Worm (Caenorhabditis elegans) whole organism, L4 larva: ENCODE measurements around the gene R193.2.

Experiments
- F49E8.2 ChIP-seq: sonication (generic microtip); optimal IDR thresholded peaks from 2 replicates; lab custom pipeline; 2016; ENCODE audit warnings: missing compliant biosample characterization, mild to moderate bottlenecking, missing genetic modification characterization, borderline replicate concordance
- T20F7.1 ChIP-seq: fragments of 200-800 bp; sonication (Bioruptor generic); optimal IDR thresholded peaks from 2 replicates; lab custom pipeline; 2018; ENCODE audit warnings: mild to moderate bottlenecking, missing genetic modification characterization, missing compliant biosample characterization
- Y75B8A.6 ChIP-seq: fragments of 200-800 bp; sonication (Bioruptor generic); IDR thresholded peaks from 2 replicates; pipeline ENCODE4 v1.3.6; 2022; ENCODE audit warnings: missing genetic modification reagents, missing genetic modification characterization, missing compliant biosample characterization
- ZK546.5 ChIP-seq, 2 experiments: sonication (generic microtip); optimal IDR thresholded peaks; 2 replicates each; lab custom pipeline; 2017; ENCODE audit warnings: missing biosample characterization in 2 of 2, missing genetic modification characterization in 2 of 2
- aha-1 ChIP-seq: fragments of 150-350 bp; peaks from one replicate; lab custom pipeline; 2014; ENCODE audit warnings: missing biosample characterization, missing genetic modification characterization
- arid-1 ChIP-seq: fragments of 200-800 bp; sonication (Bioruptor generic); conservative IDR thresholded peaks from 2 replicates; pipeline ENCODE4 v1.3.6; 2022; ENCODE audit warnings: missing genetic modification reagents, missing genetic modification characterization, missing compliant biosample characterization
- ceh-32 ChIP-seq: sonication (generic microtip); optimal IDR thresholded peaks from 2 replicates; lab custom pipeline; 2016; ENCODE audit warnings: mild to moderate bottlenecking, missing genetic modification characterization, missing compliant biosample characterization; ENCODE audit not compliant: poor library complexity
- daf-16 ChIP-seq, 3 experiments: sonication (generic microtip); optimal IDR thresholded peaks; 2 replicates each; lab custom pipeline; 2016 to 2017; ENCODE audit warnings: missing genetic modification characterization in 3 of 3, missing genetic modification reagents in 3 of 3, mild to moderate bottlenecking in 2 of 3, missing compliant biosample characterization in 2 of 3, missing biosample characterization in 1 of 3, moderate library complexity in 1 of 3
- dmd-6 ChIP-seq: fragments of 200-800 bp; sonication (Bioruptor generic); IDR thresholded peaks from 2 replicates; pipeline ENCODE4 v1.3.6; 2022; ENCODE audit warnings: missing genetic modification reagents, missing genetic modification characterization, missing compliant biosample characterization
- dmd-8 ChIP-seq: fragments of 200-800 bp; sonication (Bioruptor generic); IDR thresholded peaks from 2 replicates; pipeline ENCODE4 v1.3.6; 2022; ENCODE audit warnings: missing genetic modification characterization, missing compliant biosample characterization
- dmd-9 ChIP-seq: fragments of 200-800 bp; sonication (Bioruptor generic); IDR thresholded peaks from 2 replicates; pipeline ENCODE4 v1.3.6; 2022; ENCODE audit warnings: missing genetic modification reagents, missing genetic modification characterization, missing compliant biosample characterization
- dve-1 ChIP-seq: sonication (generic microtip); optimal IDR thresholded peaks from 2 replicates; lab custom pipeline; 2017; ENCODE audit warnings: antibody characterized with exemption, mild to moderate bottlenecking, missing genetic modification characterization, missing compliant biosample characterization; ENCODE audit not compliant: insufficient read depth
- egl-27 ChIP-seq: sonication (generic microtip); optimal IDR thresholded peaks from 3 replicates; lab custom pipeline; 2017; ENCODE audit warnings: missing biosample characterization, missing genetic modification reagents, missing genetic modification characterization
- egl-43 ChIP-seq: fragments of 200-800 bp; sonication (Bioruptor generic); IDR thresholded peaks from 2 replicates; pipeline ENCODE4 v1.3.6; 2022; ENCODE audit warnings: missing genetic modification reagents, missing genetic modification characterization, missing compliant biosample characterization
- hlh-11 ChIP-seq: fragments of 200-800 bp; sonication (Bioruptor generic); optimal IDR thresholded peaks from 2 replicates; lab custom pipeline; 2018; ENCODE audit warnings: mild to moderate bottlenecking, missing genetic modification characterization, missing compliant biosample characterization
- hlh-30 ChIP-seq: sonication (generic microtip); optimal IDR thresholded peaks from 2 replicates; lab custom pipeline; 2017; ENCODE audit warnings: antibody characterized with exemption, mild to moderate bottlenecking, missing genetic modification characterization, missing compliant biosample characterization; ENCODE audit not compliant: insufficient read depth
- lsy-2 ChIP-seq, 2 experiments: fragments of 150-350 bp in 1 of 2; sonication (generic microtip) in 1 of 2; optimal IDR thresholded peaks; 2 replicates each; lab custom pipeline; 2014 to 2017; ENCODE audit warnings: missing biosample characterization in 2 of 2, missing genetic modification characterization in 2 of 2
- madf-9 ChIP-seq: fragments of 200-800 bp; sonication (Bioruptor generic); conservative IDR thresholded peaks from 2 replicates; pipeline ENCODE4 v1.3.6; 2022; ENCODE audit warnings: missing genetic modification reagents, missing genetic modification characterization, missing compliant biosample characterization
- mep-1 ChIP-seq: fragments of 150-350 bp; sonication (generic microtip); optimal IDR thresholded peaks from 3 replicates; lab custom pipeline; 2014; ENCODE audit warnings: missing biosample characterization, missing genetic modification characterization
- mxl-2 ChIP-seq: fragments of 200-800 bp; sonication (Bioruptor generic); conservative IDR thresholded peaks from 2 replicates; pipeline ENCODE4 v1.3.6; 2022; ENCODE audit warnings: missing genetic modification reagents, missing genetic modification characterization, missing compliant biosample characterization
- mxl-3 ChIP-seq: fragments of 200-800 bp; sonication (Bioruptor generic); optimal IDR thresholded peaks from 2 replicates; lab custom pipeline; 2018; ENCODE audit warnings: mild to moderate bottlenecking, missing genetic modification characterization, missing compliant biosample characterization
- nhr-11 ChIP-seq: fragments of 150-350 bp; optimal IDR thresholded peaks from 2 replicates; lab custom pipeline; 2014; ENCODE audit warnings: missing biosample characterization, missing genetic modification characterization
- nhr-28 ChIP-seq: fragments of 150-350 bp; optimal IDR thresholded peaks from 2 replicates; lab custom pipeline; 2014; ENCODE audit warnings: missing biosample characterization, missing genetic modification characterization
- nhr-42 ChIP-seq: fragments of 200-800 bp; sonication (Bioruptor generic); IDR thresholded peaks from 2 replicates; pipeline ENCODE4 v1.3.6; 2022; ENCODE audit warnings: missing genetic modification characterization, missing compliant biosample characterization
- nhr-48 ChIP-seq: sonication (generic microtip); optimal IDR thresholded peaks from 2 replicates; lab custom pipeline; 2016; ENCODE audit warnings: mild to moderate bottlenecking, missing genetic modification characterization, missing compliant biosample characterization
- nhr-6 ChIP-seq: fragments of 150-350 bp; optimal IDR thresholded peaks from 2 replicates; lab custom pipeline; 2014; ENCODE audit warnings: missing biosample characterization, missing genetic modification characterization
- nhr-77 ChIP-seq: fragments of 150-350 bp; optimal IDR thresholded peaks from 2 replicates; lab custom pipeline; 2014; ENCODE audit warnings: missing biosample characterization, missing genetic modification characterization
- php-3 ChIP-seq: fragments of 200-800 bp; sonication (Bioruptor generic); IDR thresholded peaks from 2 replicates; pipeline ENCODE4 v1.3.6; 2022; ENCODE audit warnings: missing genetic modification reagents, missing genetic modification characterization, missing compliant biosample characterization
- pqm-1 ChIP-seq: sonication (generic microtip); optimal IDR thresholded peaks from 2 replicates; lab custom pipeline; 2017; ENCODE audit warnings: missing biosample characterization, missing genetic modification characterization
- rbr-2 ChIP-seq: sonication (generic microtip); optimal IDR thresholded peaks from 2 replicates; lab custom pipeline; 2016; ENCODE audit warnings: missing genotype, missing genetic modification characterization, missing compliant biosample characterization
- tag-97 ChIP-seq: fragments of 200-800 bp; sonication (Bioruptor generic); IDR thresholded peaks from 2 replicates; pipeline ENCODE4 v1.3.6; 2022; ENCODE audit warnings: missing genetic modification characterization, missing compliant biosample characterization
- tra-1 ChIP-seq: fragments of 200-800 bp; sonication (Bioruptor generic); IDR thresholded peaks from 2 replicates; pipeline ENCODE4 v1.3.6; 2022; ENCODE audit warnings: missing genetic modification reagents, missing genetic modification characterization, missing compliant biosample characterization
- unc-62 ChIP-seq, 3 experiments: fragments of 150-350 bp in 1 of 3; sonication (generic microtip); optimal IDR thresholded peaks in 2 of 3; peaks in 1 of 3; 1 replicate in 1 of 3; 2 replicates in 2 of 3; lab custom pipeline; 2014 to 2017; ENCODE audit warnings: missing biosample characterization in 3 of 3, missing genetic modification characterization in 3 of 3, missing genetic modification reagents in 3 of 3, missing genotype in 1 of 3
- vab-7 ChIP-seq: fragments of 200-800 bp; sonication (Bioruptor generic); IDR thresholded peaks from 2 replicates; pipeline ENCODE4 v1.3.6; 2022; ENCODE audit warnings: missing genetic modification reagents, missing genetic modification characterization, missing compliant biosample characterization
- zfp-3 ChIP-seq: fragments of 200-800 bp; sonication (Bioruptor generic); conservative IDR thresholded peaks from 2 replicates; pipeline ENCODE4 v1.3.6; 2022; ENCODE audit warnings: missing genetic modification reagents, missing genetic modification characterization, missing compliant biosample characterization
- zip-2 ChIP-seq: fragments of 150-350 bp; optimal IDR thresholded peaks from 2 replicates; lab custom pipeline; 2014; ENCODE audit warnings: missing biosample characterization, missing genetic modification characterization

R193.2 gene

DNA sequence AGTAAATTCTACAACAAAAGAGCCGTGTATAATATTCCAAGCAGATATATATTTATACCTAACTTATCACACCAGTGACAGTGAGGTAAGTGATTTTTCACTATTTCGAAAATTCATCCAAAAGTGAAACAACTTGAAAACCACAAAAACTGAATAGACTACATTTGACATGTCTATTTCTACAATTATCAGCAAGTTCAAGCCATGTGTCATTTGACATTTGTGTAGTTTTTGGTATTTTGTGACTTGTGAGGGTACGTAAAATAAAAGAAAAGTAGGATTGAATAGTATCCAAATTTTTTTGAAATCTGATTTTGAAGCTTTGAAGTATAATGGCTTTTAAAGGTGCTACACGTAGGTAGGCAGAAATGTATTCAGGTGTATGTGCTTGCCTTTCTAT, 22.2 kb downstream of the R193.2 start:
- TF ChIP-seq zip-2 (no peak), rbr-2 (tag; lab: Kevin White, UChicago) (no peak), nhr-6 (tag; lab: Kevin White, UChicago) (peak; percentile 61), pqm-1 (tag; lab: Kevin White, UChicago) (peak; percentile 11), madf-9 (no peak), dmd-6 (GFP tag; lab: Robert Waterston, UW) (peak; percentile 52), T20F7.1 (GFP tag; lab: Kevin White, UChicago) (no peak), nhr-28 (tag; lab: Kevin White, UChicago) (peak; percentile 74), aha-1 (tag; lab: Kevin White, UChicago) (peak; percentile 35), dmd-9 (GFP tag; lab: Robert Waterston, UW) (no peak)

DNA sequence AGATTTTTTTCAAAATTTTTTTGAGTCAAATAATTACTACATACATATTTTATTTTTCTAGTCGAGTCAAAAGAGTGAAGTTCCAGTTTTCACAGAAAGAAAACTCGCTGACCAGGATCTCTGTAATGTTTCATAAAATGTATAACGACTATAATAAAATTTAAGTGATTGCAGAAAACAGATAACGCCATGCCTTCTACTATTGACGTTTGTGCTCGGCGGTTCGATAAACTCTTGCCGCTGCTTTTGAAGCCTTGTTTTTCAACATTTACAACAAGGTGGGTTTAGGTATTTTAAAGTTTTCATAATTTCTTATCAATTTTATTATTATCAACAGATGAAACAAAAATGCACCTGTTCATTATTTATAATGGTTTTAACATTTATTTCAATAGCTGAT, 23.0 kb downstream of the R193.2 start, which contains the start of gene lmp-2:
TSS of gene lmp-2 (plus strand) at position 190 of the 400 bp plus-strand sequence.
- TF ChIP-seq nhr-77 (tag; lab: Kevin White, UChicago), result no peak
- no peak for TF ChIP-seq tag-97 (GFP tag; lab: Robert Waterston, UW)
- TF ChIP-seq nhr-6 (tag; lab: Kevin White, UChicago), result no peak
- no peak for TF ChIP-seq nhr-48 (tag; lab: Kevin White, UChicago)
- TF ChIP-seq daf-16 (GFP tag; optimal IDR thresholded peaks at IDR 0.05; lab: Kevin White, UChicago), result no peak
- peak; percentile 93 for TF ChIP-seq daf-16 (tag; optimal IDR thresholded peaks at IDR 0.05; lab: Kevin White, UChicago)
- TF ChIP-seq unc-62 (GFP tag; optimal IDR thresholded peaks at IDR 0.05 in 1 of 2; lab: Kevin White, UChicago), result no peak
- TF ChIP-seq unc-62 (tag; optimal IDR thresholded peaks at IDR 0.05; lab: Kevin White, UChicago), result no peak
- peak; percentile 42 for TF ChIP-seq hlh-11
- TF ChIP-seq dve-1 (tag; lab: Kevin White, UChicago), result peak; percentile 62
- TF ChIP-seq php-3 (GFP tag; lab: Robert Waterston, UW), result peak; percentile 88
- TF ChIP-seq zfp-3 (GFP tag; lab: Robert Waterston, UW), result no peak
- no peak for TF ChIP-seq madf-9
- TF ChIP-seq pqm-1 (tag; lab: Kevin White, UChicago), result peak; percentile 83
- peak; percentile 73 for TF ChIP-seq nhr-28 (tag; lab: Kevin White, UChicago)

DNA sequence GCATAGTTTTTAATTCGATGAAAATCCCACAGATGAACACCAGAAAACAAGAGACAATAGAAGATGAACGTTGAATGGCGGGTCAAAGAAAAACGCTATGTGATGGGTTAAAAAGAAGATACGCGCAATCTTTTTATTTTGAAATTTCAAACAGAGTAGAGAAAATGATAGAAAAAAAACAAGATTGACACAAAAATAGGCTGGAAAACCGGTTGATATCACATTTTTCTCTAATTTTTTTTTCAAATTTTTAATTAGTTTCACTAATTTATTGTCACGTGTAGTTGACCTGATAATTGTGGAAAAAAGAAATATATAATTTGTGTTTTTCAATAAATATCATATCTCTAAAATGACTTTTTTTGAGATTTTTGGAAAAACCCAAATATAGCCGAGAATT, 24.2 kb downstream of the R193.2 start, which contains the start of gene C05D9.9:
TSS of gene C05D9.9 (minus strand) at position 101 of the 400 bp plus-strand sequence.
- 0 out of 2 replicates have a peak, but pooled peaks have one; percentile 10 for TF ChIP-seq tra-1 (GFP tag; lab: Robert Waterston, UW)
- TF ChIP-seq ceh-32 (tag; lab: Kevin White, UChicago), result no peak
- peak; percentile 2 for TF ChIP-seq hlh-30
- peak; percentile 88 for TF ChIP-seq aha-1 (tag; lab: Kevin White, UChicago)
- peak; percentile 34; the same call in 1 of the 2 replicates for TF ChIP-seq dmd-6 (GFP tag; lab: Robert Waterston, UW)

DNA sequence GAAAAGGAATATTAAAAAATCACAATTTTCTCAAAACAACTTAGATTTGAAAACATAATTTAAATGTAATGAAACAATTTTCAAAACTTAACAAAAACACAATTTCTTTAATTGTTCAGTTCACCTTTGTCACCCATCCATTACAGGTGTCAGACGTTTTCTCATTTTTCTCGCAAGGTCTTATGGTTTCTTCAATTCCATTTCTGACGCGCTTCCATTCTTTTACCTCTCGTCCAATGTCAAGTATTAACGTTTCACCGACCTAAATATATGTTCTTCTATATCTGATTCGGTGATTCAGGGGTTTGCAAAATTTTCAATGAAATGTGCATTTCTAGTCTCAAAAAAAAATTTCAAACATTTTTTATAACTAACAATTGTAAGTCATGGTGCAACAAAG, 24.9 kb downstream of the R193.2 start:
- TF ChIP-seq mxl-3 (GFP tag; lab: Kevin White, UChicago) (no peak), F49E8.2 (no peak), vab-7 (GFP tag; lab: Robert Waterston, UW) (no peak), dmd-8 (GFP tag; lab: Robert Waterston, UW) (no peak)

ce11 chrX:1122198-1122597, 26.2 kb downstream of the R193.2 start:
- TF ChIP-seq lsy-2 (tag; optimal IDR thresholded peaks at IDR 0.05; lab: Kevin White, UChicago) (peak in 1 of 2 experiments; percentile 3), hlh-30 (peak; percentile 85), dmd-8 (GFP tag; lab: Robert Waterston, UW) (no peak), mxl-3 (GFP tag; lab: Kevin White, UChicago) (peak; percentile 6), hlh-11 (peak; percentile 1), nhr-11 (peak; percentile 47), nhr-42 (no peak), egl-43 (GFP tag; lab: Robert Waterston, UW) (no peak), ZK546.5 (tag; optimal IDR thresholded peaks at IDR 0.05; lab: Kevin White, UChicago) (no peak), nhr-28 (tag; lab: Kevin White, UChicago) (peak; percentile 31), mxl-2 (GFP tag; lab: Robert Waterston, UW) (no peak), egl-27 (tag; lab: Kevin White, UChicago) (no peak), mep-1 (peak; percentile 20), ceh-32 (tag; lab: Kevin White, UChicago) (no peak), Y75B8A.6 (no peak), unc-62 (GFP tag; optimal IDR thresholded peaks at IDR 0.05 in 1 of 2; lab: Kevin White, UChicago) (peak in 1 of 2 experiments; percentile 100), unc-62 (tag; optimal IDR thresholded peaks at IDR 0.05; lab: Kevin White, UChicago) (no peak), arid-1 (no peak)
